Worm (Caenorhabditis elegans) whole organism, L3 larva: Measurements from ENCODE around the gene R02E12.12.

Experiments
- ceh-9 ChIP-seq: sonication (generic microtip); optimal IDR thresholded peaks from 2 replicates; lab custom pipeline; 2018; ENCODE audit warnings: missing biosample characterization, missing genetic modification characterization
- daf-12 ChIP-seq: fragments of 150-350 bp; optimal IDR thresholded peaks from 2 replicates; lab custom pipeline; 2014; ENCODE audit warnings: missing biosample characterization, missing genetic modification reagents, missing genetic modification characterization
- elt-1 ChIP-seq: fragments of 150-350 bp; optimal IDR thresholded peaks from 2 replicates; lab custom pipeline; 2014; ENCODE audit warnings: missing biosample characterization, missing genetic modification characterization
- elt-2 ChIP-seq: sonication (generic microtip); optimal IDR thresholded peaks from 2 replicates; lab custom pipeline; 2016; ENCODE audit warnings: missing genetic modification reagents, mild to moderate bottlenecking, missing genetic modification characterization, missing compliant biosample characterization
- lin-15B ChIP-seq: fragments of 150-350 bp; optimal IDR thresholded peaks from 2 replicates; lab custom pipeline; 2014; ENCODE audit warnings: missing biosample characterization, missing genetic modification characterization
- nhr-76 ChIP-seq: fragments of 150-350 bp; sonication (generic microtip); optimal IDR thresholded peaks from 5 replicates; lab custom pipeline; 2014; ENCODE audit warnings: missing biosample characterization, missing genetic modification characterization
- pha-4 ChIP-seq: fragments of 150-350 bp; optimal IDR thresholded peaks from 2 replicates; lab custom pipeline; 2014; ENCODE audit warnings: missing biosample characterization, missing genetic modification reagents, missing genetic modification characterization
- pqm-1 ChIP-seq: fragments of 150-350 bp; optimal IDR thresholded peaks from 2 replicates; lab custom pipeline; 2017; ENCODE audit warnings: missing biosample characterization, missing genetic modification characterization, inconsistent platforms
- unc-62 ChIP-seq: fragments of 150-350 bp; sonication (generic microtip); optimal IDR thresholded peaks from 4 replicates; lab custom pipeline; 2014; ENCODE audit warnings: missing biosample characterization, missing genetic modification reagents, missing genetic modification characterization
- zag-1 ChIP-seq: fragments of 150-350 bp; optimal IDR thresholded peaks from 2 replicates; lab custom pipeline; 2014; ENCODE audit warnings: missing biosample characterization, missing genetic modification characterization

- TF ChIP-seq ceh-9 (tag; lab: Kevin White, UChicago) (no peak), unc-62 (GFP tag; lab: Kevin White, UChicago) (no peak), pqm-1 (tag; lab: Kevin White, UChicago) (peak; percentile 69), daf-12 (no peak), nhr-76 (tag; lab: Kevin White, UChicago) (no peak), zag-1 (tag; lab: Kevin White, UChicago) (no peak), elt-1 (tag; lab: Kevin White, UChicago) (no peak), elt-2 (tag; lab: Kevin White, UChicago) (peak; percentile 97), lin-15B (tag; lab: Kevin White, UChicago) (no peak), pha-4 (tag; lab: Kevin White, UChicago) (no peak)
These were observed 4.4 kb downstream of the R02E12.12 start for ce11 chrX:4007724-4008123.
